Worm (Caenorhabditis elegans): ENCODE measurements around the gene C24H10.2.

The C24H10.2 gene

DNA sequence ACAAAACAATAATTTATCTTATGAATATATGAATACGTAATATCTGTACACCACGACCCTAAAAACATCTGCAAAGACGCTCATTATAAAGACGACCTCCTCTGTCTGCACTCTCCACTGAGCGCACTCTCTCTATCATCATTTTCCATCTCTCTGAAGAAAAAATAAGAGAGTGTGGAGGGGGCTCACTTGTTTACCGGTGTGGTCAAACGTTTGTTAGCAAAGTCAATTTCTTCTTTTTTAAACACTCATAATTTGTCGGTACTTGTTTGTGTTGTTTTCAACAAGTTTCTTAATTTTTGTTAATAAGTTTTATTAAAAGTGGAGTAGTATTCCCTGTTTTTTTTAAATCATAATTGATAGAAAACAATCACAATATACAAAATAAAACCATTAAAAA, 21.8 kb downstream of the C24H10.2 start:
- TF ChIP-seq sea-1 (GFP tag; conservative IDR thresholded peaks at IDR 0.05) (no peak), B0310.2 (tag; optimal IDR thresholded peaks at IDR 0.05) (no peak), hmbx-1 (tag; optimal IDR thresholded peaks at IDR 0.05) (no peak), F13C5.2 (tag; optimal IDR thresholded peaks at IDR 0.05) (no peak), hmg-4 (GFP tag; optimal IDR thresholded peaks at IDR 0.05) (no peak), ceh-36 (tag; optimal IDR thresholded peaks at IDR 0.05) (no peak), tra-4 (tag; optimal IDR thresholded peaks at IDR 0.05) (no peak), ama-1 (optimal IDR thresholded peaks at IDR 0.05) (no peak)

DNA sequence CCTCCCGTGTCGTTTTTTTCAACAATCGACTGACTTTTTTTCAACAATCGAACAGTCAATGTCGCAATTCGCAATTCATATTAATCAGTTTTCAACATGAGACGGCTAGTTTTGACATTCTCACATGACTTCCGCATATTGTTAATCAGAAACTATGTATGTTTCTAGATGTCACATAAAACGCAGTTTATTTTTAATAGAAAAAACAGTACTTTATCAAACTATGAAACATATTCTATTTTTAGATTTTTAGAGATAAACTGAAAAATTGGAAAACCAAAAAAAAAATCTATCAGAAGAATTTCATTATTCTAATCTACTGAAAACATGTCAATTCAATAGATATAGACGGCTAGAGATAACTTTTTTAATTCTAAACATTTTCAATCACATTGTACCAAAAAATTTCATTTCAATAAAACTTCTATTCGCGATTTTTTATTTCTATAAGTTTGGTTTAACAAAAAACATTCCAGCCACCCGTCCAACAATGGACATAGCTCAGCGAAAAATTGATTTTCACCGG, 23.0 kb downstream of the C24H10.2 start, which contains the start of gene pnk-4:
Gene pnk-4, plus strand, starts transcription at position 476 of the 526 bp plus-strand sequence.
- TF ChIP-seq tbx-37 (GFP tag; conservative IDR thresholded peaks at IDR 0.05) (no peak), ets-7 (tag; optimal IDR thresholded peaks at IDR 0.05) (no peak), flt-1 (GFP tag; IDR thresholded peaks at IDR 0.05) (no peak), hmbx-1 (tag; optimal IDR thresholded peaks at IDR 0.05) (no peak), tbx-11 (GFP tag; IDR thresholded peaks at IDR 0.05) (no peak), B0310.2 (tag; optimal IDR thresholded peaks at IDR 0.05) (no peak)

DNA sequence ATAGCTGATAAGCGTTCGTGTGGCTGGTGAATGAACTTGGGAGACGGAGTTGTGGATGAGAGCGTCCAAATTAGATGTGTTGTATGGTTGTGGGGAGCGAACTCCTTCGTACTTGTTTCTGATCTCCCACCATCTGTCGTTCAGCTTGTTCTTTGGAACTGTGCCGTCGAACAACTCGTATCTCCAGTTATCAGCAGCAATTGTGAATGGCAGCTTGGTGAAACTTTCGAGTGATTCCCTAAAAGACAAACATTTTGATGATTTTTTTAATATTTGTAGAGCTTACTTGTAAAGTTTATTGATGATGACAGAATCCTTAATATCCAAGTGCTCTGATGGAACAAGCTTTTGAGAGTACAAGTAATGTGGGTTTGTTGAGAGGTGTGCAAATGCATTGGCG, 29.6 kb downstream of the C24H10.2 start:
- no peak for TF ChIP-seq sea-1 (GFP tag; conservative IDR thresholded peaks at IDR 0.05)
- no peak for TF ChIP-seq hmbx-1 (tag; optimal IDR thresholded peaks at IDR 0.05)
- TF ChIP-seq hnd-1 (tag; optimal IDR thresholded peaks at IDR 0.05) = no peak
- no peak for TF ChIP-seq tbx-11 (GFP tag; IDR thresholded peaks at IDR 0.05)
- TF ChIP-seq scrt-1 (GFP tag; IDR thresholded peaks at IDR 0.05) = no peak

DNA sequence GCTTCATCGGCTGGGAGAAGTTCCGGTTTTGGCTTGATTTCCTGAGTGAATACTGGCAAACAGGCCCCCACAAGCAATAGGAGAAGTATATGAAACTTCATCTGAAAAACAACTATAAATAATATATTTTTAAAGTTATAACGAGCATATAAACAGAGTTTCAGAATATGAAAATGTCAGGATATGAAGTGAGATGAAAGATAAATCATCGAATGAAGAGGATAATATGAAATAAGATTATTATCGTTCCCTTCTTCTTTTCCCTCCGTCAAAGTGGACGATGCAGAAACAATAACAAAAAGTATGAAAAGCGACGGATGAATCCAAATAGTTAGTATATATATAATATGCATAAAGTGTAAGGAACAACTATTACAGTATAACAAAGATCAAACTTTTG, 32.6 kb downstream of the C24H10.2 start, which contains the start of gene acn-1:
Gene acn-1, minus strand, starts transcription at position 101 of the 400 bp plus-strand sequence.
- TF ChIP-seq F13C5.2 (tag; optimal IDR thresholded peaks at IDR 0.05) = no peak
- no peak for TF ChIP-seq ama-1 (optimal IDR thresholded peaks at IDR 0.05)
- no peak for TF ChIP-seq ets-7 (tag; optimal IDR thresholded peaks at IDR 0.05)
- no peak for TF ChIP-seq tra-4 (tag; optimal IDR thresholded peaks at IDR 0.05)
- TF ChIP-seq hmbx-1 (tag; optimal IDR thresholded peaks at IDR 0.05) = no peak
- no peak for TF ChIP-seq scrt-1 (GFP tag; IDR thresholded peaks at IDR 0.05)
- no peak for TF ChIP-seq flt-1 (GFP tag; IDR thresholded peaks at IDR 0.05)
- TF ChIP-seq aly-1 (tag; optimal IDR thresholded peaks at IDR 0.05) = no peak
- no peak for TF ChIP-seq sea-1 (GFP tag; conservative IDR thresholded peaks at IDR 0.05)
- TF ChIP-seq ceh-36 (tag; optimal IDR thresholded peaks at IDR 0.05) = no peak
- no peak for TF ChIP-seq tbx-11 (GFP tag; IDR thresholded peaks at IDR 0.05)
- no peak for TF ChIP-seq pes-1 (GFP tag; IDR thresholded peaks at IDR 0.05)
- no peak for TF ChIP-seq hmg-4 (GFP tag; optimal IDR thresholded peaks at IDR 0.05)

DNA sequence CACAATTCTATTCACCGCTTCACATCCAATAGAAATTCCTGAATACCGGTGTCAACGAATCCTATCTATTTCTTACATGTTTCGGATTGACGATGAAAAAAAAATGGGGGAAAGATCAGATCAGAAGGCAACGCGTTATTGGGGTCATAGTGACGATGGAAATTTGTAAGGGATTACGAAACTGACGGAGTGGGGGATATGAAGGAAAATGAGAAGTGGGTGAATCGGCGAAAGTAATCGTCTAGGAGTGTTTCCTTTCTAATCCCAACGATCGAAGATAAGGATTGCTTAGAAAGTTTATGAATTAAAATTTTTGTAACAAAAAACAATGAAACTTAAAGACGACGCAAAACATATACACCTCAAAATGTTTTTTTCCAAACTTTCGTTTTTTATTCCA, 34.5 kb downstream of the C24H10.2 start:
- TF ChIP-seq ets-7 (tag; optimal IDR thresholded peaks at IDR 0.05) = no peak
- no peak for TF ChIP-seq aly-1 (tag; optimal IDR thresholded peaks at IDR 0.05)
- no peak for TF ChIP-seq hmg-4 (GFP tag; optimal IDR thresholded peaks at IDR 0.05)

DNA sequence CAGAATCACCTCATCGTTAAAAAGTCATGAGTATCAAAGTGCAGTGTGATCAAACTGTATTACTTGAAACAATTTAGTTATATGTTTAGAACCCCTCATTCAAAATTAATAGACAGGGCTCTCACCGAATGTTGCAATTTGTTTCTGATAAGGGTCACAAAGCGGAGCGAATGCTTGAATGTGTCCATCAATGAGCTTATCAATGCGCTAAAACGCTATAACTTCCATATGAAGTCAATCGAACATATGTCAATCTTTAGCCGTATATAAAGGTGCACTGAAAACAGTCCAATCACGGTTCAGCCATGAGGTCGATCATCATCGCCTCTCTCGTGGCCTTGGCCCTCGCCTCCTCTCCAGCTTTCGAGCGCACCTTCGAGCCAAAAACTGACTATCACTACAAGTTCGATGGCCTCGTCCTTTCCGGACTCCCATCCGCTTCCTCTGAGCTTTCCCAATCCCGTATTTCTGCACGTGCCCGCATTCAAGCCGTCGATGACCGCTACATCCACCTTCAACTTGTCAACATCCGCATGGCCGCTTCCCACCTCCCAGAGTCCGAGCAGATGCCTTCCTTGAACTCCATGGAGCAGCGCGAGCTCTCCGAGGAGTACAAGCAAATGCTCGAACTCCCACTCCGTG, 36.5 kb downstream of the C24H10.2 start, which contains the start of gene vit-2:
Gene vit-2, plus strand, starts transcription at position 305 of the 642 bp plus-strand sequence.
- TF ChIP-seq hmg-4 (GFP tag; optimal IDR thresholded peaks at IDR 0.05) (no peak), B0310.2 (tag; optimal IDR thresholded peaks at IDR 0.05) (no peak), ets-7 (tag; optimal IDR thresholded peaks at IDR 0.05) (no peak), tra-4 (tag; optimal IDR thresholded peaks at IDR 0.05) (no peak), hnd-1 (tag; optimal IDR thresholded peaks at IDR 0.05) (no peak), F13C5.2 (tag; optimal IDR thresholded peaks at IDR 0.05) (no peak), ama-1 (optimal IDR thresholded peaks at IDR 0.05) (no peak), aly-1 (tag; optimal IDR thresholded peaks at IDR 0.05) (no peak), hmbx-1 (tag; optimal IDR thresholded peaks at IDR 0.05) (no peak), pes-1 (GFP tag; IDR thresholded peaks at IDR 0.05) (no peak), sea-1 (GFP tag; conservative IDR thresholded peaks at IDR 0.05) (no peak), tbx-37 (GFP tag; conservative IDR thresholded peaks at IDR 0.05) (no peak), ceh-36 (tag; optimal IDR thresholded peaks at IDR 0.05) (no peak), tbx-11 (GFP tag; IDR thresholded peaks at IDR 0.05) (no peak), flt-1 (GFP tag; IDR thresholded peaks at IDR 0.05) (no peak), scrt-1 (GFP tag; IDR thresholded peaks at IDR 0.05) (no peak)

DNA sequence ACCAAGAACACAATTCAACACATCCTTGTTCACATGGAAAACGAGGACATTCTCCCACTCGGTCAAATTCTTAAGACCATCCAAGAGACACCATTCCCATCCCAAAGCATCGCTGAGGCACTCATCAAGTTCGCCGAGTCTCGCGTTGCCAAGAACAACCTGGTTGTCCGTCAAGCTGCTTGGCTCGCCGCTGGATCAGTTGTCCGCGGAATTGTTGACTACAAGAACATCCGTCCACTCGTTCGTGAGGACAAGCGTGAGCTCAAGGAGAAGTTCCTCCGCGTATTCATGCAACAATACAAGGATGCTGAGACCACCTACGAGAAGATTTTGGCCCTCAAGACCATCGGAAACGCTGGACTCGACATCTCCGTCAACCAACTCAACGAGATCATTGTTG, 37.9 kb downstream of the C24H10.2 start:
- TF ChIP-seq scrt-1 (GFP tag; IDR thresholded peaks at IDR 0.05) (no peak), sea-1 (GFP tag; conservative IDR thresholded peaks at IDR 0.05) (no peak), B0310.2 (tag; optimal IDR thresholded peaks at IDR 0.05) (no peak), ama-1 (optimal IDR thresholded peaks at IDR 0.05) (no peak), tbx-37 (GFP tag; conservative IDR thresholded peaks at IDR 0.05) (no peak), F13C5.2 (tag; optimal IDR thresholded peaks at IDR 0.05) (no peak), hmg-4 (GFP tag; optimal IDR thresholded peaks at IDR 0.05) (no peak), tbx-11 (GFP tag; IDR thresholded peaks at IDR 0.05) (no peak), flt-1 (GFP tag; IDR thresholded peaks at IDR 0.05) (no peak), ceh-13 (GFP tag; optimal IDR thresholded peaks at IDR 0.05) (no peak)

DNA sequence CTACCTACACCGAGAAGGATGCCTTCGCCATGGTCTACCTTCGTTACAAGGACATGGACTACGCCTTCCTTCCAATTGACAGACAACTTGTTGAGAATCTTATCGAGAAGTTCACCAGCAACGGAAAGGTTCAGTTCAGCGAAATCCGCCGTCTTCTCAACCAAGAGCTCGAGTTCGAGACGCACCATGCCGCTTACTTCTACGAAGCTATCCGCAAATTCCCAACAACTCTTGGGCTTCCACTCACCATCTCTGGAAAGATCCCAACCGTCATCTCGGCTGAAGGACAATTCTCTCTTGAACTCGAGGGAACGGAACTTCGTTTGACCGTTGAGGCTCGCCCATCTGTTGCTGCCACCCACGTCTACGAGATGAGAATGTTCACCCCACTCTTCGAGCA, 39.0 kb downstream of the C24H10.2 start:
- TF ChIP-seq tbx-37 (GFP tag; conservative IDR thresholded peaks at IDR 0.05) (no peak), sea-1 (GFP tag; conservative IDR thresholded peaks at IDR 0.05) (no peak), B0310.2 (tag; optimal IDR thresholded peaks at IDR 0.05) (no peak), tbx-11 (GFP tag; IDR thresholded peaks at IDR 0.05) (no peak), ets-7 (tag; optimal IDR thresholded peaks at IDR 0.05) (no peak), ceh-36 (tag; optimal IDR thresholded peaks at IDR 0.05) (no peak), pes-1 (GFP tag; IDR thresholded peaks at IDR 0.05) (no peak), ama-1 (optimal IDR thresholded peaks at IDR 0.05) (no peak), F13C5.2 (tag; optimal IDR thresholded peaks at IDR 0.05) (no peak), hmbx-1 (tag; optimal IDR thresholded peaks at IDR 0.05) (no peak), hmg-4 (GFP tag; optimal IDR thresholded peaks at IDR 0.05) (no peak), tra-4 (tag; optimal IDR thresholded peaks at IDR 0.05) (no peak), aly-1 (tag; optimal IDR thresholded peaks at IDR 0.05) (no peak), flt-1 (GFP tag; IDR thresholded peaks at IDR 0.05) (no peak), ceh-13 (GFP tag; optimal IDR thresholded peaks at IDR 0.05) (no peak), hnd-1 (tag; optimal IDR thresholded peaks at IDR 0.05) (no peak), scrt-1 (GFP tag; IDR thresholded peaks at IDR 0.05) (no peak)

Data from whole organism, early embryonic.